Fruit fly (Drosophila melanogaster) whole organism, embryonic: ENCODE data around the gene CG42324.

Experiments
- Aef1 ChIP-seq: fragments of 200-800 bp; sonication (Bioruptor generic); IDR thresholded peaks from 3 replicates; pipeline ENCODE4 v1.3.6; 2022; ENCODE audit warnings: missing biosample characterization, missing genetic modification characterization
- Bdp1 ChIP-seq: fragments of 200-800 bp; sonication (Bioruptor generic); optimal IDR thresholded peaks from 3 replicates; lab custom pipeline; 2016; ENCODE audit warnings: missing biosample characterization, missing genetic modification characterization
- CG10147 ChIP-seq: fragments of 200-800 bp; sonication (Bioruptor generic); optimal IDR thresholded peaks from 2 replicates; lab custom pipeline; 2019; ENCODE audit warnings: missing biosample characterization, mild to moderate bottlenecking, missing genetic modification characterization, moderate library complexity
- CG1024 ChIP-seq: fragments of 200-800 bp; sonication (Bioruptor generic); IDR thresholded peaks from 2 replicates; pipeline ENCODE4 v1.3.6; 2022; ENCODE audit warnings: missing biosample characterization, missing genetic modification characterization
- CG10267 ChIP-seq: fragments of 200-800 bp; sonication (Bioruptor generic); optimal IDR thresholded peaks from 2 replicates; lab custom pipeline; 2018; ENCODE audit warnings: missing biosample characterization, mild to moderate bottlenecking, missing genetic modification characterization, moderate library complexity
- CG11093 ChIP-seq: fragments of 200-800 bp; sonication (Bioruptor generic); IDR thresholded peaks from 3 replicates; pipeline ENCODE4 v1.3.6; 2022; ENCODE audit warnings: missing biosample characterization, missing genetic modification characterization
- CG13775 ChIP-seq: fragments of 200-800 bp; sonication (Bioruptor generic); optimal IDR thresholded peaks from 3 replicates; lab custom pipeline; 2017; ENCODE audit warnings: missing biosample characterization, mild to moderate bottlenecking, missing genetic modification characterization
- CG14050 ChIP-seq: fragments of 200-800 bp; sonication (Bioruptor generic); IDR thresholded peaks from 3 replicates; pipeline ENCODE4 v1.3.6; 2022; ENCODE audit warnings: missing biosample characterization, missing genetic modification characterization
- CG15601 ChIP-seq: fragments of 200-800 bp; sonication (Bioruptor generic); optimal IDR thresholded peaks from 3 replicates; lab custom pipeline; 2019; ENCODE audit warnings: missing biosample characterization, mild to moderate bottlenecking, missing genetic modification characterization, moderate library complexity
- CG17328 ChIP-seq: fragments of 200-800 bp; sonication (Bioruptor generic); IDR thresholded peaks from 2 replicates; pipeline ENCODE4 v1.3.6; 2022; ENCODE audit warnings: missing biosample characterization, missing genetic modification characterization
- CG18476 ChIP-seq: fragments of 200-800 bp; sonication (Bioruptor generic); optimal IDR thresholded peaks from 2 replicates; lab custom pipeline; 2016; ENCODE audit warnings: missing biosample characterization, mild to moderate bottlenecking, missing genetic modification characterization
- CG18599 ChIP-seq: fragments of 200-800 bp; sonication (Bioruptor generic); optimal IDR thresholded peaks from 3 replicates; lab custom pipeline; 2017; ENCODE audit warnings: missing biosample characterization, missing genetic modification characterization, mild to moderate bottlenecking, moderate library complexity, missing genetic modification reagents
- CG2712 ChIP-seq: fragments of 200-800 bp; optimal IDR thresholded peaks from 3 replicates; lab custom pipeline; 2019; ENCODE audit warnings: missing biosample characterization, mild to moderate bottlenecking, missing genetic modification characterization, moderate library complexity
- CG3726 ChIP-seq: fragments of 200-800 bp; sonication (Bioruptor generic); IDR thresholded peaks from 3 replicates; pipeline ENCODE4, ENCODE4 v1.3.6; 2022; ENCODE audit warnings: missing biosample characterization, missing genetic modification characterization
- CG3847 ChIP-seq: fragments of 200-800 bp; sonication (Bioruptor generic); IDR thresholded peaks from 2 replicates; pipeline ENCODE4 v1.3.6; 2022; ENCODE audit warnings: missing biosample characterization, missing genetic modification characterization
- CG43689 ChIP-seq: fragments of 200-800 bp; sonication (Bioruptor generic); IDR thresholded peaks from 2 replicates; pipeline ENCODE4 v1.3.6; 2022; ENCODE audit warnings: missing biosample characterization, missing genetic modification characterization
- CG4424 ChIP-seq: fragments of 200-800 bp; sonication (Bioruptor generic); optimal IDR thresholded peaks from 3 replicates; lab custom pipeline; 2016; ENCODE audit warnings: missing biosample characterization, missing genetic modification characterization
- CG4617 ChIP-seq: fragments of 200-800 bp; sonication (Bioruptor generic); optimal IDR thresholded peaks from 3 replicates; lab custom pipeline; 2016; ENCODE audit warnings: missing biosample characterization, missing genetic modification characterization, borderline replicate concordance
- CG4707 ChIP-seq: fragments of 200-800 bp; sonication (Bioruptor generic); optimal IDR thresholded peaks from 2 replicates; lab custom pipeline; 2018; ENCODE audit warnings: missing biosample characterization, mild to moderate bottlenecking, missing genetic modification characterization, moderate library complexity
- CG4820 ChIP-seq: fragments of 200-800 bp; sonication (Bioruptor generic); optimal IDR thresholded peaks from 3 replicates; lab custom pipeline; 2016; ENCODE audit warnings: missing biosample characterization, missing genetic modification characterization
- CG6254 ChIP-seq: fragments of 200-800 bp; sonication (Bioruptor generic); optimal IDR thresholded peaks from 3 replicates; lab custom pipeline; 2017; ENCODE audit warnings: mild to moderate bottlenecking, missing biosample characterization, missing genetic modification reagents, missing genetic modification characterization
- CG7556 ChIP-seq: fragments of 200-800 bp; sonication (Bioruptor generic); optimal IDR thresholded peaks from 2 replicates; lab custom pipeline; 2017; ENCODE audit warnings: missing biosample characterization, mild to moderate bottlenecking, missing genetic modification characterization
- CG7963 ChIP-seq: fragments of 200-800 bp; sonication (Bioruptor generic); IDR thresholded peaks from 3 replicates; pipeline ENCODE4 v1.3.6; 2022; ENCODE audit warnings: missing biosample characterization, missing genetic modification characterization; ENCODE audit not compliant: partially characterized antibody
- CG8924 ChIP-seq: fragments of 200-800 bp; optimal IDR thresholded peaks from 3 replicates; lab custom pipeline; 2019; ENCODE audit warnings: missing biosample characterization, mild to moderate bottlenecking, missing genetic modification characterization, moderate library complexity
- CG9215 ChIP-seq: fragments of 200-800 bp; sonication (Bioruptor generic); IDR thresholded peaks from 2 replicates; pipeline ENCODE4 v1.3.6; 2022; ENCODE audit warnings: missing biosample characterization, missing genetic modification characterization
- CkIIα-i1 ChIP-seq: fragments of 200-800 bp; sonication (Bioruptor generic); IDR thresholded peaks from 2 replicates; pipeline ENCODE4 v1.3.6; 2022; ENCODE audit warnings: missing biosample characterization, missing genetic modification characterization
- Ets65A ChIP-seq: fragments of 200-800 bp; sonication (Bioruptor generic); peaks from one replicate; lab custom pipeline; 2016; ENCODE audit warnings: missing biosample characterization, missing genetic modification characterization
- Fer2 ChIP-seq: fragments of 200-800 bp; sonication (Bioruptor generic); optimal IDR thresholded peaks from 2 replicates; lab custom pipeline; 2018; ENCODE audit warnings: missing biosample characterization, mild to moderate bottlenecking, missing genetic modification characterization, moderate library complexity
- MBD-R2 ChIP-seq: fragments of 200-800 bp; sonication (Bioruptor generic); IDR thresholded peaks from 2 replicates; pipeline ENCODE4 v1.3.6; 2022; ENCODE audit warnings: missing biosample characterization, missing genetic modification characterization
- Mrtf ChIP-seq: fragments of 200-800 bp; sonication (Bioruptor generic); IDR thresholded peaks from 3 replicates; pipeline ENCODE4 v1.3.6; 2022; ENCODE audit warnings: missing biosample characterization, missing genetic modification characterization
- Nf-YC ChIP-seq: fragments of 200-800 bp; optimal IDR thresholded peaks from 3 replicates; lab custom pipeline; 2019; ENCODE audit warnings: missing biosample characterization, mild to moderate bottlenecking, missing genetic modification characterization, moderate library complexity
- NfI ChIP-seq: fragments of 200-800 bp; sonication (Bioruptor generic); optimal IDR thresholded peaks from 3 replicates; lab custom pipeline; 2018; ENCODE audit warnings: missing biosample characterization, mild to moderate bottlenecking, missing genetic modification characterization, moderate library complexity
- Ssrp ChIP-seq: fragments of 200-800 bp; sonication (Bioruptor generic); optimal IDR thresholded peaks from 2 replicates; lab custom pipeline; 2018; ENCODE audit warnings: missing biosample characterization, mild to moderate bottlenecking, missing genetic modification characterization, moderate library complexity
- Vsx1 ChIP-seq: fragments of 200-800 bp; sonication (Bioruptor generic); optimal IDR thresholded peaks from 2 replicates; lab custom pipeline; 2017; ENCODE audit warnings: missing biosample characterization, mild to moderate bottlenecking, missing genetic modification characterization, missing genetic modification reagents
- cato ChIP-seq: fragments of 200-800 bp; sonication (Bioruptor generic); optimal IDR thresholded peaks from 2 replicates; lab custom pipeline; 2016; ENCODE audit warnings: missing biosample characterization, missing genetic modification characterization, borderline replicate concordance
- chn ChIP-seq: fragments of 200-800 bp; sonication (Bioruptor generic); optimal IDR thresholded peaks from 2 replicates; lab custom pipeline; 2016; ENCODE audit warnings: missing biosample characterization, missing genetic modification characterization
- ci ChIP-seq: fragments of 200-800 bp; sonication (Bioruptor generic); IDR thresholded peaks from 3 replicates; pipeline ENCODE4 v1.3.6; 2022; ENCODE audit warnings: missing biosample characterization, missing genetic modification characterization
- croc ChIP-seq: fragments of 200-800 bp; sonication (Bioruptor generic); conservative IDR thresholded peaks from 3 replicates; pipeline ENCODE4 v1.3.6; 2022; ENCODE audit warnings: missing biosample characterization, missing genetic modification characterization
- esg ChIP-seq: fragments of 200-800 bp; sonication (Bioruptor generic); conservative IDR thresholded peaks from 2 replicates; pipeline ENCODE4 v1.3.6; 2022; ENCODE audit warnings: missing biosample characterization, missing genetic modification characterization
- fru ChIP-seq: fragments of >200 bp; optimal IDR thresholded peaks from 2 replicates; lab custom pipeline; 2017
- gem ChIP-seq: fragments of 200-800 bp; sonication (Bioruptor generic); optimal IDR thresholded peaks from 2 replicates; lab custom pipeline; 2019; ENCODE audit warnings: missing biosample characterization, mild to moderate bottlenecking, missing genetic modification characterization, moderate library complexity
- hth ChIP-seq: fragments of >200 bp; optimal IDR thresholded peaks from 2 replicates; lab custom pipeline; 2017; ENCODE audit warnings: inconsistent platforms
- jing ChIP-seq: fragments of 200-800 bp; sonication (Bioruptor generic); optimal IDR thresholded peaks from 2 replicates; lab custom pipeline; 2018; ENCODE audit warnings: missing biosample characterization, mild to moderate bottlenecking, missing genetic modification characterization
- nerfin-1 ChIP-seq: fragments of 200-800 bp; sonication (Bioruptor generic); optimal IDR thresholded peaks from 3 replicates; lab custom pipeline; 2019; ENCODE audit warnings: missing biosample characterization, mild to moderate bottlenecking, missing genetic modification characterization, moderate library complexity
- odd ChIP-seq: fragments of 200-800 bp; sonication (Bioruptor generic); optimal IDR thresholded peaks from 2 replicates; lab custom pipeline; 2017; ENCODE audit warnings: missing biosample characterization, mild to moderate bottlenecking, missing genetic modification characterization
- prd ChIP-seq, 3 experiments: fragments of >200 bp in 2 of 3; fragments of 200-800 bp in 1 of 3; sonication (Bioruptor generic) in 1 of 3; optimal IDR thresholded peaks in 2 of 3; IDR thresholded peaks in 1 of 3; 2 replicates in 2 of 3; 3 replicates in 1 of 3; pipeline versions ENCODE4 v1.3.6 to Lab custom; 2017 to 2022; ENCODE audit warnings: missing biosample characterization in 1 of 3, missing genetic modification characterization in 1 of 3
- sc ChIP-seq, 3 experiments: fragments of >200 bp in 2 of 3; fragments of 200-800 bp in 1 of 3; sonication (Bioruptor generic) in 1 of 3; optimal IDR thresholded peaks; 2 replicates in 2 of 3; 3 replicates in 1 of 3; lab custom pipeline; 2017; ENCODE audit warnings: mild to moderate bottlenecking in 1 of 3, missing biosample characterization in 1 of 3, missing genetic modification characterization in 1 of 3, missing genetic modification reagents in 1 of 3
- tx ChIP-seq: fragments of 200-800 bp; sonication (Bioruptor generic); optimal IDR thresholded peaks from 2 replicates; lab custom pipeline; 2016; ENCODE audit warnings: missing biosample characterization, missing genetic modification characterization
- wek ChIP-seq: fragments of 200-800 bp; sonication (Bioruptor generic); optimal IDR thresholded peaks from 3 replicates; lab custom pipeline; 2018; ENCODE audit warnings: missing biosample characterization, mild to moderate bottlenecking, missing genetic modification characterization, moderate library complexity
- zen ChIP-seq: fragments of 200-800 bp; sonication (Bioruptor generic); optimal IDR thresholded peaks from 3 replicates; lab custom pipeline; 2018; ENCODE audit warnings: missing biosample characterization, mild to moderate bottlenecking, missing genetic modification characterization, moderate library complexity

Gene CG42324

DNA sequence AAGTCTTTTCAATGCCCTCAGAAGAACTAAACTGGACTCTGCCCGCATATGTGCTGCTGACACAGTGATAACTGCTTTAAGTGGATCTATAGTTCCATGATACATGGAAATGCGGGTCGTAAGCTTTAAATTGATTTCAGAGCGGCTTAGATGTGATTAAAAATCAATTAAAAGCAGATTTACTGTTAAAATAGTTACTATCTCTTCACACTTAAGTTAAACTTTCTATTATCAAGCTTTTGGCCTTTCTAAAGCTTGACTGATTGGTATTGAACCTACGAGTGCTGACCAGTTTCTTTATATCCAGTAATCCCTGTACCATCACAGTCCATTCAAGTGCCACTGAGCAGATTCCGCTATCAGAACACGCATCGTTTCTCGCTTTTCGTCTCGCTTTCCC, 84.2 kb downstream of the CG42324 start (continued):
- TF ChIP-seq croc (peak; percentile 50; the same call in 2 of the 3 replicates), prd (optimal IDR thresholded peaks at IDR 0.05; lab: Kevin White, UChicago) (no peak), prd (GFP tag; IDR thresholded peaks at IDR 0.05; lab: Robert Waterston, UW) (peak; percentile 49; the same call in 2 of the 3 replicates), CG15601 (tag; lab: Kevin White, UChicago) (peak; percentile 61), sc (optimal IDR thresholded peaks at IDR 0.05; lab: Kevin White, UChicago) (no peak), sc (GFP tag; optimal IDR thresholded peaks at IDR 0.05; lab: Kevin White, UChicago) (peak; percentile 44), CG14050 (GFP tag; lab: Robert Waterston, UW) (no peak), Mrtf (GFP tag; lab: Robert Waterston, UW) (0 out of 3 replicates have a peak, but pooled peaks have one; percentile 39), chn (GFP tag; lab: Kevin White, UChicago) (peak; percentile 34), CG18599 (GFP tag; lab: Kevin White, UChicago) (peak; percentile 56), cato (GFP tag; lab: Kevin White, UChicago) (peak; percentile 5), Vsx1 (GFP tag; lab: Kevin White, UChicago) (no peak), CG4820 (GFP tag; lab: Kevin White, UChicago) (peak; percentile 47), CG6254 (GFP tag; lab: Kevin White, UChicago) (peak; percentile 33), CG18476 (peak; percentile 8), ci (GFP tag; lab: Robert Waterston, UW) (no peak), CG4617 (GFP tag; lab: Kevin White, UChicago) (no peak), esg (GFP tag; lab: Robert Waterston, UW) (peak; percentile 47), Fer2 (tag; lab: Kevin White, UChicago) (no peak), CG11093 (0 out of 3 replicates have a peak, but pooled peaks have one; percentile 24), CG17328 (GFP tag; lab: Robert Waterston, UW) (no peak), CkIIα-i1 (GFP tag; lab: Robert Waterston, UW) (no peak), tx (GFP tag; lab: Kevin White, UChicago) (peak; percentile 24), NfI (GFP tag; lab: Kevin White, UChicago) (peak; percentile 43), nerfin-1 (tag; lab: Kevin White, UChicago) (peak; percentile 60), CG3847 (GFP tag; lab: Robert Waterston, UW) (0 out of 2 replicates have a peak, but pooled peaks have one; percentile 31), CG4707 (GFP tag; lab: Kevin White, UChicago) (no peak), CG2712 (tag; lab: Kevin White, UChicago) (peak; percentile 66), zen (no peak), Aef1 (GFP tag; lab: Robert Waterston, UW) (peak; percentile 51; the same call in 2 of the 3 replicates), hth (lab: Kevin White, UChicago) (no peak), CG10147 (GFP tag; lab: Kevin White, UChicago) (peak; percentile 29), wek (GFP tag; lab: Kevin White, UChicago) (no peak), CG7556 (GFP tag; lab: Kevin White, UChicago) (peak; percentile 51), Bdp1 (no peak), odd (peak; percentile 38), Ssrp (tag; lab: Kevin White, UChicago) (peak; percentile 55), CG43689 (GFP tag; lab: Robert Waterston, UW) (0 out of 2 replicates have a peak, but pooled peaks have one; percentile 7), Ets65A (GFP tag; lab: Kevin White, UChicago) (peak; percentile 88), gem (tag; lab: Kevin White, UChicago) (peak; percentile 71), CG4424 (GFP tag; lab: Kevin White, UChicago) (peak; percentile 28), jing (peak; percentile 6), CG8924 (tag; lab: Kevin White, UChicago) (peak; percentile 57), MBD-R2 (GFP tag; lab: Robert Waterston, UW) (no peak), CG13775 (GFP tag; lab: Kevin White, UChicago) (peak; percentile 28), CG7963 (GFP tag; lab: Robert Waterston, UW) (no peak), Nf-YC (tag; lab: Kevin White, UChicago) (peak; percentile 18), CG3726 (GFP tag; lab: Robert Waterston, UW) (no peak), CG9215 (GFP tag; lab: Robert Waterston, UW) (peak; percentile 59; the same call in 1 of the 2 replicates), CG10267 (tag; lab: Kevin White, UChicago) (peak; percentile 30), CG1024 (GFP tag; lab: Robert Waterston, UW) (no peak), fru (lab: Kevin White, UChicago) (no peak)
